Fruit fly (Drosophila melanogaster) whole organism, wandering third instar larva: Measurements from ENCODE around the gene CG14506.

Experiments
- Abd-B ChIP-seq: fragments of >200 bp; optimal IDR thresholded peaks from 2 replicates; lab custom pipeline; 2017; ENCODE audit warnings: missing biosample characterization, missing genetic modification characterization
- Hr78 ChIP-seq: fragments of >200 bp; optimal IDR thresholded peaks from 2 replicates; lab custom pipeline; 2017; ENCODE audit warnings: missing biosample characterization, missing genetic modification characterization
- Jra ChIP-seq: sonication (Bioruptor generic); optimal IDR thresholded peaks from 2 replicates; lab custom pipeline; 2016; ENCODE audit warnings: missing biosample characterization, missing genetic modification characterization
- Sp1 ChIP-seq: fragments of 200-800 bp; sonication (Bioruptor generic); optimal IDR thresholded peaks from 3 replicates; lab custom pipeline; 2019; ENCODE audit warnings: missing biosample characterization, mild to moderate bottlenecking, missing genetic modification characterization, moderate library complexity
- dmrt93B ChIP-seq: fragments of 200-800 bp; sonication (Bioruptor generic); optimal IDR thresholded peaks from 2 replicates; lab custom pipeline; 2018; ENCODE audit warnings: missing biosample characterization, mild to moderate bottlenecking, missing genetic modification characterization
- ey ChIP-seq: fragments of 200-800 bp; sonication (Bioruptor generic); optimal IDR thresholded peaks from 2 replicates; lab custom pipeline; 2016; ENCODE audit warnings: missing biosample characterization, missing genetic modification characterization
- jim ChIP-seq: fragments of 175-275, 200-325 bp; sonication (Bioruptor generic); optimal IDR thresholded peaks from 2 replicates; lab custom pipeline; 2016; ENCODE audit warnings: missing biosample characterization, mild to moderate bottlenecking, missing genetic modification characterization
- usp ChIP-seq: fragments of >200 bp; optimal IDR thresholded peaks from 2 replicates; lab custom pipeline; 2017; ENCODE audit warnings: missing biosample characterization, missing genetic modification characterization

DNA sequence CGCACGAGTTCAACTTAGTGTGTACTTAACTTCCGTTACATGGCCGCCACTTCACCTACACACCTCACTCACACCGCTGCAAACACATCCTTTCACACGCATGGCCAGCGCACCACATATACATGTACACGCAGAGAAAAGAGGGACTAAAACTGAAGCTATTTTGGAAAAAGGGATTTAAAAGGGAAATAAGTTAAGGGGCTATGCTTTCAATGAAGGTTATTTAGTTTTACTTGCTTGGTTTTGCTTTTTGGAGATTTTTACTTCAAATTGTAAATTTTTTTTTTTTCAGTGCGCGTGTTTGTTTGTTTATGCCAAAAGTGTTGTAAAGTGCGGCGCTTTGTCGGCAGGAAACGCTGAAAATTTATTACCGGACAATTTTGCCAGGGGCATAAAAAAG lies 25.7 kb upstream of the CG14506 start:
- no peak for TF ChIP-seq dmrt93B (GFP tag; lab: Kevin White, UChicago)
- no peak for TF ChIP-seq Sp1 (GFP tag; lab: Kevin White, UChicago)
- no peak for TF ChIP-seq ey (GFP tag; lab: Kevin White, UChicago)
- no peak for TF ChIP-seq Jra (GFP tag; lab: Kevin White, UChicago)
- TF ChIP-seq usp (GFP tag; lab: Kevin White, UChicago) = no peak
- no peak for TF ChIP-seq jim (GFP tag; lab: Kevin White, UChicago)
- no peak for TF ChIP-seq Hr78 (GFP tag; lab: Kevin White, UChicago)
- no peak for TF ChIP-seq Abd-B (GFP tag; lab: Kevin White, UChicago)
